Worm (Caenorhabditis elegans): ENCODE data around the gene F42G4.2.

ce11 chrII:13098175-13098574 lies 50.5 kb downstream of the F42G4.2 start, which contains the start of gene col-86:
- no peak for TF ChIP-seq nhr-77 (tag; optimal IDR thresholded peaks at IDR 0.05)
- no peak for TF ChIP-seq skn-1 (tag; optimal IDR thresholded peaks at IDR 0.05)
- TF ChIP-seq aly-2 (tag; optimal IDR thresholded peaks at IDR 0.05) = no peak
- no peak for TF ChIP-seq unc-62 (GFP tag; optimal IDR thresholded peaks at IDR 0.05)
- no peak for TF ChIP-seq pqm-1 (tag; optimal IDR thresholded peaks at IDR 0.05)
- TF ChIP-seq nhr-12 (tag; optimal IDR thresholded peaks at IDR 0.05) = no peak

Measured in whole organism, L1 larva.